Fruit fly (Drosophila melanogaster) whole organism, embryonic: ENCODE measurements around the gene udt.

ENCODE experiments used
- Asciz ChIP-seq: fragments of 200-800 bp; sonication (Bioruptor generic); optimal IDR thresholded peaks from 2 replicates; lab custom pipeline; 2017; ENCODE audit warnings: missing biosample characterization, mild to moderate bottlenecking, missing genetic modification characterization, missing genetic modification reagents
- Blimp-1 ChIP-seq: fragments of 200-800 bp; sonication (Bioruptor generic); optimal IDR thresholded peaks from 3 replicates; lab custom pipeline; 2018; ENCODE audit warnings: missing biosample characterization, missing genetic modification characterization, mild to moderate bottlenecking, moderate library complexity, missing genetic modification reagents
- CG1024 ChIP-seq: fragments of 200-800 bp; sonication (Bioruptor generic); IDR thresholded peaks from 2 replicates; pipeline ENCODE4 v1.3.6; 2022; ENCODE audit warnings: missing biosample characterization, missing genetic modification characterization
- CG10274 ChIP-seq: fragments of 200-800 bp; sonication (Bioruptor generic); optimal IDR thresholded peaks from 3 replicates; lab custom pipeline; 2017; ENCODE audit warnings: missing biosample characterization, mild to moderate bottlenecking, missing genetic modification characterization
- CG12071 ChIP-seq: fragments of 200-800 bp; sonication (Bioruptor generic); optimal IDR thresholded peaks from 3 replicates; lab custom pipeline; 2018; ENCODE audit warnings: missing biosample characterization, mild to moderate bottlenecking, missing genetic modification characterization
- CG12104 ChIP-seq: fragments of 200-800 bp; sonication (Bioruptor generic); optimal IDR thresholded peaks from 3 replicates; lab custom pipeline; 2016; ENCODE audit warnings: missing biosample characterization, missing genetic modification characterization
- CG12299 ChIP-seq: fragments of 200-800 bp; sonication (Bioruptor generic); optimal IDR thresholded peaks from 2 replicates; lab custom pipeline; 2018; ENCODE audit warnings: missing biosample characterization, mild to moderate bottlenecking, missing genetic modification characterization
- CG1233 ChIP-seq: fragments of 200-800 bp; sonication (Bioruptor generic); optimal IDR thresholded peaks from 4 replicates; lab custom pipeline; 2018; ENCODE audit warnings: missing biosample characterization, mild to moderate bottlenecking, missing genetic modification characterization
- CG12744 ChIP-seq: fragments of 200-800 bp; sonication (Bioruptor generic); optimal IDR thresholded peaks from 2 replicates; lab custom pipeline; 2016; ENCODE audit warnings: missing biosample characterization, missing genetic modification characterization
- CG13296 ChIP-seq: fragments of 200-800 bp; sonication (Bioruptor generic); optimal IDR thresholded peaks from 3 replicates; lab custom pipeline; 2018; ENCODE audit warnings: missing biosample characterization, mild to moderate bottlenecking, missing genetic modification characterization
- CG14710 ChIP-seq: fragments of 200-800 bp; sonication (Bioruptor generic); optimal IDR thresholded peaks from 3 replicates; lab custom pipeline; 2019; ENCODE audit warnings: missing biosample characterization, mild to moderate bottlenecking, missing genetic modification characterization, moderate library complexity
- CG17359 ChIP-seq: fragments of 200-800 bp; sonication (Bioruptor generic); optimal IDR thresholded peaks from 3 replicates; lab custom pipeline; 2018; ENCODE audit warnings: missing biosample characterization, mild to moderate bottlenecking, missing genetic modification characterization, moderate library complexity
- CG17385 ChIP-seq: fragments of 200-800 bp; sonication (Bioruptor generic); optimal IDR thresholded peaks from 3 replicates; lab custom pipeline; 2018; ENCODE audit warnings: missing biosample characterization, mild to moderate bottlenecking, missing genetic modification characterization
- CG17612 ChIP-seq: fragments of 200-800 bp; sonication (Bioruptor generic); IDR thresholded peaks from 2 replicates; pipeline ENCODE4 v1.3.6; 2022; ENCODE audit warnings: missing biosample characterization, missing genetic modification characterization
- CG18599 ChIP-seq: fragments of 200-800 bp; sonication (Bioruptor generic); optimal IDR thresholded peaks from 3 replicates; lab custom pipeline; 2017; ENCODE audit warnings: missing biosample characterization, missing genetic modification characterization, mild to moderate bottlenecking, moderate library complexity, missing genetic modification reagents
- CG30431 ChIP-seq: fragments of 200-800 bp; sonication (Bioruptor generic); optimal IDR thresholded peaks from 2 replicates; lab custom pipeline; 2017; ENCODE audit warnings: missing biosample characterization, missing genetic modification characterization
- CG33557 ChIP-seq: fragments of 200-800 bp; sonication (Bioruptor generic); optimal IDR thresholded peaks from 2 replicates; lab custom pipeline; 2019; ENCODE audit warnings: missing biosample characterization, mild to moderate bottlenecking, missing genetic modification characterization, moderate library complexity
- CG3407 ChIP-seq: fragments of 200-800 bp; sonication (Bioruptor generic); optimal IDR thresholded peaks from 2 replicates; lab custom pipeline; 2018; ENCODE audit warnings: missing biosample characterization, mild to moderate bottlenecking, missing genetic modification characterization
- CG3847 ChIP-seq: fragments of 200-800 bp; sonication (Bioruptor generic); IDR thresholded peaks from 2 replicates; pipeline ENCODE4 v1.3.6; 2022; ENCODE audit warnings: missing biosample characterization, missing genetic modification characterization
- CG4328 ChIP-seq: fragments of 200-800 bp; sonication (Bioruptor generic); optimal IDR thresholded peaks from 3 replicates; lab custom pipeline; 2017; ENCODE audit warnings: missing biosample characterization, missing genetic modification reagents, missing genetic modification characterization
- CG5180 ChIP-seq: fragments of 200-800 bp; sonication (Bioruptor generic); optimal IDR thresholded peaks from 3 replicates; lab custom pipeline; 2017; ENCODE audit warnings: missing biosample characterization, missing genetic modification characterization, mild to moderate bottlenecking, moderate library complexity, missing genetic modification reagents
- CG7271 ChIP-seq: fragments of 200-800 bp; sonication (Bioruptor generic); optimal IDR thresholded peaks from 2 replicates; lab custom pipeline; 2018; ENCODE audit warnings: missing biosample characterization, mild to moderate bottlenecking, missing genetic modification characterization, moderate library complexity
- CG8290 ChIP-seq, 3 experiments: fragments of 200-800 bp; sonication (Bioruptor generic); optimal IDR thresholded peaks; 2 replicates each; lab custom pipeline; 2016 to 2019; ENCODE audit warnings: missing biosample characterization in 3 of 3, missing genetic modification characterization in 3 of 3, mild to moderate bottlenecking in 2 of 3, moderate library complexity in 1 of 3
- CoRest ChIP-seq: fragments of 200-800 bp; sonication (Bioruptor generic); optimal IDR thresholded peaks from 3 replicates; lab custom pipeline; 2018; ENCODE audit warnings: missing biosample characterization, mild to moderate bottlenecking, missing genetic modification characterization, moderate library complexity
- Dek ChIP-seq: fragments of 200-800 bp; sonication (Bioruptor generic); optimal IDR thresholded peaks from 3 replicates; lab custom pipeline; 2019; ENCODE audit warnings: missing biosample characterization, mild to moderate bottlenecking, missing genetic modification characterization, moderate library complexity
- HLH3B ChIP-seq: fragments of 200-800 bp; sonication (Bioruptor generic); IDR thresholded peaks from 2 replicates; pipeline ENCODE4 v1.3.6; 2022; ENCODE audit warnings: missing biosample characterization, missing genetic modification characterization
- Hey ChIP-seq: fragments of 200-800 bp; sonication (Bioruptor generic); optimal IDR thresholded peaks from 3 replicates; lab custom pipeline; 2018; ENCODE audit warnings: missing biosample characterization, mild to moderate bottlenecking, missing genetic modification characterization
- HmgZ ChIP-seq: fragments of 200-800 bp; sonication (Bioruptor generic); optimal IDR thresholded peaks from 2 replicates; lab custom pipeline; 2018; ENCODE audit warnings: missing biosample characterization, mild to moderate bottlenecking, missing genetic modification characterization
- Hmr ChIP-seq: fragments of 200-800 bp; sonication (Bioruptor generic); optimal IDR thresholded peaks from 3 replicates; lab custom pipeline; 2017; ENCODE audit warnings: mild to moderate bottlenecking, missing biosample characterization, missing genetic modification reagents, missing genetic modification characterization
- Hmx ChIP-seq: fragments of 200-800 bp; sonication (Bioruptor generic); optimal IDR thresholded peaks from 2 replicates; lab custom pipeline; 2016; ENCODE audit warnings: missing biosample characterization, missing genetic modification characterization
- Pdp1 ChIP-seq, 2 experiments: fragments of 200-800 bp; sonication (Bioruptor generic); optimal IDR thresholded peaks; 3 replicates each; lab custom pipeline; 2016; ENCODE audit warnings: missing biosample characterization in 2 of 2, missing genetic modification characterization in 2 of 2, mild to moderate bottlenecking in 1 of 2, moderate library complexity in 1 of 2
- Rfx ChIP-seq: fragments of 200-800 bp; sonication (Bioruptor generic); IDR thresholded peaks from 2 replicates; pipeline ENCODE4 v1.3.6; 2022; ENCODE audit warnings: missing biosample characterization, missing genetic modification characterization
- Sox100B ChIP-seq: fragments of 200-800 bp; sonication (Bioruptor generic); optimal IDR thresholded peaks from 3 replicates; lab custom pipeline; 2018; ENCODE audit warnings: missing biosample characterization, mild to moderate bottlenecking, missing genetic modification characterization
- Sox102F ChIP-seq: fragments of 200-800 bp; sonication (Bioruptor generic); optimal IDR thresholded peaks from 2 replicates; lab custom pipeline; 2018; ENCODE audit warnings: missing biosample characterization, mild to moderate bottlenecking, missing genetic modification characterization, moderate library complexity
- Sry-δ ChIP-seq: fragments of 200-800 bp; sonication (Bioruptor generic); optimal IDR thresholded peaks from 2 replicates; lab custom pipeline; 2016; ENCODE audit warnings: missing biosample characterization, missing genetic modification characterization
- cg ChIP-seq: fragments of 200-800 bp; sonication (Bioruptor generic); optimal IDR thresholded peaks from 3 replicates; lab custom pipeline; 2019; ENCODE audit warnings: missing biosample characterization, mild to moderate bottlenecking, missing genetic modification characterization, moderate library complexity
- cwo ChIP-seq: fragments of 200-800 bp; sonication (Bioruptor generic); optimal IDR thresholded peaks from 3 replicates; lab custom pipeline; 2017; ENCODE audit warnings: missing biosample characterization, missing genetic modification characterization, mild to moderate bottlenecking, moderate library complexity, missing genetic modification reagents
- fd64A ChIP-seq: fragments of 200-800 bp; sonication (Bioruptor generic); optimal IDR thresholded peaks from 3 replicates; lab custom pipeline; 2018; ENCODE audit warnings: missing biosample characterization, mild to moderate bottlenecking, missing genetic modification characterization
- fu2 ChIP-seq: fragments of 200-800 bp; sonication (Bioruptor generic); optimal IDR thresholded peaks from 2 replicates; lab custom pipeline; 2016; ENCODE audit warnings: missing biosample characterization, missing genetic modification characterization
- lbe ChIP-seq: fragments of 200-800 bp; sonication (Bioruptor generic); optimal IDR thresholded peaks from 2 replicates; lab custom pipeline; 2016; ENCODE audit warnings: missing biosample characterization, mild to moderate bottlenecking, missing genetic modification characterization
- nom ChIP-seq: fragments of 200-800 bp; sonication (Bioruptor generic); optimal IDR thresholded peaks from 2 replicates; lab custom pipeline; 2017; ENCODE audit warnings: missing biosample characterization, missing genetic modification characterization, mild to moderate bottlenecking, moderate library complexity, missing genetic modification reagents
- pho ChIP-seq: fragments of 200-800 bp; sonication (Bioruptor generic); optimal IDR thresholded peaks from 2 replicates; lab custom pipeline; 2016; ENCODE audit warnings: missing biosample characterization, missing genetic modification characterization
- salm ChIP-seq: fragments of 200-800 bp; sonication (Bioruptor generic); optimal IDR thresholded peaks from 2 replicates; lab custom pipeline; 2018; ENCODE audit warnings: missing biosample characterization, mild to moderate bottlenecking, missing genetic modification characterization
- so ChIP-seq: fragments of 200-800 bp; sonication (Bioruptor generic); IDR thresholded peaks from 3 replicates; pipeline ENCODE4 v1.3.6; 2022; ENCODE audit warnings: missing biosample characterization, missing genetic modification characterization
- toy ChIP-seq: fragments of 200-800 bp; sonication (Bioruptor generic); IDR thresholded peaks from 2 replicates; pipeline ENCODE4 v1.3.6; 2022; ENCODE audit warnings: missing biosample characterization, missing genetic modification characterization
- vvl ChIP-seq: fragments of 200-800 bp; sonication (Bioruptor generic); IDR thresholded peaks from 2 replicates; pipeline ENCODE4 v1.3.6; 2022; ENCODE audit warnings: missing biosample characterization, missing genetic modification characterization
- zen ChIP-seq: fragments of 200-800 bp; sonication (Bioruptor generic); optimal IDR thresholded peaks from 3 replicates; lab custom pipeline; 2018; ENCODE audit warnings: missing biosample characterization, mild to moderate bottlenecking, missing genetic modification characterization, moderate library complexity

udt gene

DNA sequence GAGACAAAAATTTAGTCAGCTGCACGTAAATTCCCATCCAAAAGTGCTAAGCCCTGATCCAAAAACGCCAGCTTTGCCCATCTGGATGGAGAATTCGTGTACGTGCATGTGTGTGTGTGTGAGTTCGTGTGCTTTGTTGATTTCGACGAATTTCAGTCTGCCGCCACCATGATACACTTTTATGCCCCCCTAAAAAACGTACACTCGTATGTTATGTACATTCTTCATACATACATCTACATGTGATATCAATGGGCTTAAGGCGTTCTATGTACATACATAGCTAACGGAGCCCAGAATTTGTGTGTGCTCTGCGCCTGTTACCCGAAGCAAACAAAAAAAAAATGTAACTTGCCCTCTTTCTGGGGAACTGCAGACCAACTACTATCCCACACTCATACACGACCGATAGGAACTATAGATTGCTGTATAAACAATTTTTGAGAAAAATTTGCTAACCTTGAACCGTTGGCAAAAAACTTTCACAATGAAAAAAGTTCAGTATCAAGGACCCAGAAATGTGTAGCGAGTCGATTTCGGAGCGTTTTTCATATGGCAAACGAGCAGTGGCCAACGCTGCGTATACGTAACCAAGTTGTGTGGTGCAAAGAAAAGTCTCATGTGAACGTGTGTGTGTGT lies 37.2 kb downstream of the udt start (continued):
- TF ChIP-seq CG5180 (GFP tag; lab: Kevin White, UChicago) (peak; percentile 36), Hmx (GFP tag; lab: Kevin White, UChicago) (no peak), CG17612 (GFP tag; lab: Robert Waterston, UW) (0 out of 2 replicates have a peak, but pooled peaks have one; percentile 7), CG12071 (GFP tag; lab: Kevin White, UChicago) (peak; percentile 52), Sry-δ (GFP tag; lab: Kevin White, UChicago) (no peak), pho (GFP tag; lab: Kevin White, UChicago) (peak; percentile 2), toy (GFP tag; lab: Robert Waterston, UW) (0 out of 2 replicates have a peak, but pooled peaks have one; percentile 7), nom (GFP tag; lab: Kevin White, UChicago) (no peak), CoRest (peak; percentile 20), vvl (peak; percentile 46; the same call in 1 of the 2 replicates), CG1233 (peak; percentile 21), cg (GFP tag; lab: Kevin White, UChicago) (peak; percentile 44), CG10274 (GFP tag; lab: Kevin White, UChicago) (no peak), CG1024 (no peak), cwo (GFP tag; lab: Kevin White, UChicago) (peak; percentile 49), Sox100B (GFP tag; lab: Kevin White, UChicago) (peak; percentile 11), salm (tag; lab: Kevin White, UChicago) (peak; percentile 28), CG17359 (tag; lab: Kevin White, UChicago) (peak; percentile 18), CG12299 (tag; lab: Kevin White, UChicago) (peak; percentile 30), fd64A (GFP tag; lab: Kevin White, UChicago) (peak; percentile 42), CG3847 (GFP tag; lab: Robert Waterston, UW) (no peak), Rfx (GFP tag; lab: Robert Waterston, UW) (0 out of 2 replicates have a peak, but pooled peaks have one; percentile 12), Hey (peak; percentile 41), fu2 (GFP tag; lab: Kevin White, UChicago) (no peak), CG17385 (GFP tag; lab: Kevin White, UChicago) (no peak), Hmr (GFP tag; lab: Kevin White, UChicago) (peak; percentile 53), zen (no peak), CG33557 (GFP tag; lab: Kevin White, UChicago) (no peak), CG12104 (GFP tag; lab: Kevin White, UChicago) (peak; percentile 14), CG8290 (GFP tag; optimal IDR thresholded peaks at IDR 0.05; lab: Kevin White, UChicago) (no peak), CG8290 (tag; optimal IDR thresholded peaks at IDR 0.05; lab: Kevin White, UChicago) (peak in 1 of 2 experiments; percentile 65), HLH3B (GFP tag; lab: Robert Waterston, UW) (0 out of 2 replicates have a peak, but pooled peaks have one; percentile 21), CG3407 (GFP tag; lab: Kevin White, UChicago) (peak; percentile 10), HmgZ (peak; percentile 68), Dek (tag; lab: Kevin White, UChicago) (peak; percentile 2), Sox102F (GFP tag; lab: Kevin White, UChicago) (no peak), CG4328 (GFP tag; lab: Kevin White, UChicago) (peak; percentile 34), CG13296 (GFP tag; lab: Kevin White, UChicago) (peak; percentile 61), lbe (GFP tag; lab: Kevin White, UChicago) (peak; percentile 17), Pdp1 (GFP tag; optimal IDR thresholded peaks at IDR 0.05; lab: Kevin White, UChicago) (peak in 1 of 2 experiments; percentile 51), Asciz (GFP tag; lab: Kevin White, UChicago) (peak; percentile 45), CG7271 (no peak), CG30431 (GFP tag; lab: Kevin White, UChicago) (no peak), CG14710 (tag; lab: Kevin White, UChicago) (no peak), CG12744 (GFP tag; lab: Kevin White, UChicago) (peak; percentile 30), CG18599 (GFP tag; lab: Kevin White, UChicago) (peak; percentile 66), Blimp-1 (GFP tag; lab: Kevin White, UChicago) (peak; percentile 11), so (0 out of 3 replicates have a peak, but pooled peaks have one; percentile 9)
